Worm (Caenorhabditis elegans) whole organism, L3 larva: ENCODE measurements around the gene acbp-5.
A peak's percentile ranks its signal among the peaks of the same experiment; 100 is the strongest.

Experiments used
- ZK546.5 ChIP-seq: sonication (generic microtip); optimal IDR thresholded peaks from 2 replicates; lab custom pipeline; 2017; ENCODE audit warnings: missing biosample characterization, missing genetic modification characterization
- aly-2 ChIP-seq: fragments of 150-350 bp; optimal IDR thresholded peaks from 2 replicates; lab custom pipeline; 2014; ENCODE audit warnings: missing biosample characterization, missing genetic modification characterization
- ama-1 ChIP-seq: fragments of 150-350 bp; optimal IDR thresholded peaks from 2 replicates; lab custom pipeline; 2018
- ceh-16 ChIP-seq: sonication (generic microtip); optimal IDR thresholded peaks from 2 replicates; lab custom pipeline; 2017; ENCODE audit warnings: missing biosample characterization, missing genetic modification characterization
- ceh-82 ChIP-seq: fragments of 150-350 bp; optimal IDR thresholded peaks from 2 replicates; lab custom pipeline; 2014; ENCODE audit warnings: missing biosample characterization, missing genetic modification characterization
- ceh-9 ChIP-seq: sonication (generic microtip); optimal IDR thresholded peaks from 2 replicates; lab custom pipeline; 2018; ENCODE audit warnings: missing biosample characterization, missing genetic modification characterization
- daf-12 ChIP-seq: fragments of 150-350 bp; optimal IDR thresholded peaks from 2 replicates; lab custom pipeline; 2014; ENCODE audit warnings: missing biosample characterization, missing genetic modification reagents, missing genetic modification characterization
- egl-27 ChIP-seq: sonication (generic microtip); optimal IDR thresholded peaks from 4 replicates; lab custom pipeline; 2017; ENCODE audit warnings: missing biosample characterization, missing genetic modification reagents, missing genetic modification characterization
- egl-5 ChIP-seq: fragments of 150-350 bp; optimal IDR thresholded peaks from 2 replicates; lab custom pipeline; 2017; ENCODE audit warnings: missing biosample characterization, missing genetic modification reagents, missing genetic modification characterization, inconsistent platforms
- elt-1 ChIP-seq: fragments of 150-350 bp; optimal IDR thresholded peaks from 2 replicates; lab custom pipeline; 2014; ENCODE audit warnings: missing biosample characterization, missing genetic modification characterization
- elt-2 ChIP-seq: sonication (generic microtip); optimal IDR thresholded peaks from 2 replicates; lab custom pipeline; 2016; ENCODE audit warnings: missing genetic modification reagents, mild to moderate bottlenecking, missing genetic modification characterization, missing compliant biosample characterization
- elt-3 ChIP-seq, 3 experiments: fragments of 150-350 bp in 1 of 3; sonication (generic microtip) in 2 of 3; optimal IDR thresholded peaks; 2 replicates in 2 of 3; 4 replicates in 1 of 3; lab custom pipeline; 2014 to 2017; ENCODE audit warnings: missing biosample characterization in 3 of 3, missing genetic modification characterization in 3 of 3
- eor-1 ChIP-seq, 2 experiments: fragments of 150-350 bp; optimal IDR thresholded peaks; 2 replicates each; lab custom pipeline; 2014 to 2018; ENCODE audit warnings: missing biosample characterization in 2 of 2, missing genetic modification characterization in 2 of 2
- fkh-2 ChIP-seq: fragments of 150-350 bp; optimal IDR thresholded peaks from 2 replicates; lab custom pipeline; 2014; ENCODE audit warnings: missing biosample characterization, missing genetic modification reagents, missing genetic modification characterization
- fos-1 ChIP-seq: fragments of 150-350 bp; optimal IDR thresholded peaks from 2 replicates; lab custom pipeline; 2014; ENCODE audit warnings: missing biosample characterization, missing genetic modification characterization
- jun-1 ChIP-seq: fragments of 150-350 bp; optimal IDR thresholded peaks from 2 replicates; lab custom pipeline; 2014; ENCODE audit warnings: missing biosample characterization, missing genetic modification reagents, missing genetic modification characterization
- mml-1 ChIP-seq: fragments of 150-350 bp; sonication (generic microtip); optimal IDR thresholded peaks from 3 replicates; lab custom pipeline; 2014; ENCODE audit warnings: missing biosample characterization, missing genetic modification characterization
- nfya-1 ChIP-seq: sonication (generic microtip); optimal IDR thresholded peaks from 2 replicates; lab custom pipeline; 2017; ENCODE audit warnings: missing genetic modification characterization, mild to moderate bottlenecking, missing compliant biosample characterization, antibody characterized with exemption, moderate library complexity; ENCODE audit not compliant: insufficient read depth
- nhr-11 ChIP-seq: fragments of 150-350 bp; optimal IDR thresholded peaks from 2 replicates; lab custom pipeline; 2014; ENCODE audit warnings: missing biosample characterization, missing genetic modification characterization
- nhr-12 ChIP-seq: fragments of 150-350 bp; optimal IDR thresholded peaks from 2 replicates; lab custom pipeline; 2014; ENCODE audit warnings: missing biosample characterization, missing genetic modification characterization
- nhr-23 ChIP-seq: fragments of 150-350 bp; optimal IDR thresholded peaks from 2 replicates; lab custom pipeline; 2014; ENCODE audit warnings: missing biosample characterization, missing genetic modification reagents, missing genetic modification characterization
- nhr-237 ChIP-seq: fragments of 150-350 bp; optimal IDR thresholded peaks from 2 replicates; lab custom pipeline; 2014; ENCODE audit warnings: missing biosample characterization, missing genetic modification characterization
- nhr-25 ChIP-seq: sonication (generic microtip); optimal IDR thresholded peaks from 2 replicates; lab custom pipeline; 2017; ENCODE audit warnings: missing biosample characterization, missing genetic modification characterization
- nhr-28 ChIP-seq: fragments of 150-350 bp; optimal IDR thresholded peaks from 2 replicates; lab custom pipeline; 2014; ENCODE audit warnings: missing biosample characterization, missing genetic modification characterization
- nhr-43 ChIP-seq: sonication (generic microtip); optimal IDR thresholded peaks from 2 replicates; lab custom pipeline; 2016; ENCODE audit warnings: mild to moderate bottlenecking, missing genetic modification characterization, missing compliant biosample characterization; ENCODE audit not compliant: poor library complexity, severe bottlenecking
- nhr-67 ChIP-seq: fragments of 150-350 bp; optimal IDR thresholded peaks from 2 replicates; lab custom pipeline; 2014; ENCODE audit warnings: missing biosample characterization, missing genetic modification characterization
- nhr-76 ChIP-seq: fragments of 150-350 bp; sonication (generic microtip); optimal IDR thresholded peaks from 5 replicates; lab custom pipeline; 2014; ENCODE audit warnings: missing biosample characterization, missing genetic modification characterization
- nhr-77 ChIP-seq: fragments of 150-350 bp; optimal IDR thresholded peaks from 2 replicates; lab custom pipeline; 2014; ENCODE audit warnings: missing biosample characterization, missing genetic modification characterization
- pha-4 ChIP-seq: fragments of 150-350 bp; optimal IDR thresholded peaks from 2 replicates; lab custom pipeline; 2014; ENCODE audit warnings: missing biosample characterization, missing genetic modification reagents, missing genetic modification characterization
- pqm-1 ChIP-seq: fragments of 150-350 bp; optimal IDR thresholded peaks from 2 replicates; lab custom pipeline; 2017; ENCODE audit warnings: missing biosample characterization, missing genetic modification characterization, inconsistent platforms
- sea-2 ChIP-seq: fragments of 150-350 bp; sonication (generic microtip); optimal IDR thresholded peaks from 4 replicates; lab custom pipeline; 2014; ENCODE audit warnings: missing biosample characterization, missing genetic modification reagents, missing genetic modification characterization
- skn-1 ChIP-seq: fragments of 150-350 bp; optimal IDR thresholded peaks from 2 replicates; lab custom pipeline; 2014; ENCODE audit warnings: missing biosample characterization, missing genetic modification characterization
- snpc-4 ChIP-seq: fragments of 150-350 bp; optimal IDR thresholded peaks from 2 replicates; lab custom pipeline; 2014; ENCODE audit warnings: missing biosample characterization, missing genetic modification characterization
- unc-39 ChIP-seq: sonication (generic microtip); optimal IDR thresholded peaks from 4 replicates; lab custom pipeline; 2017; ENCODE audit warnings: missing biosample characterization, missing genetic modification characterization
- zag-1 ChIP-seq: fragments of 150-350 bp; optimal IDR thresholded peaks from 2 replicates; lab custom pipeline; 2014; ENCODE audit warnings: missing biosample characterization, missing genetic modification characterization
- ztf-4 ChIP-seq: fragments of 150-350 bp; optimal IDR thresholded peaks from 2 replicates; lab custom pipeline; 2014; ENCODE audit warnings: missing biosample characterization, missing genetic modification characterization

acbp-5 gene

DNA sequence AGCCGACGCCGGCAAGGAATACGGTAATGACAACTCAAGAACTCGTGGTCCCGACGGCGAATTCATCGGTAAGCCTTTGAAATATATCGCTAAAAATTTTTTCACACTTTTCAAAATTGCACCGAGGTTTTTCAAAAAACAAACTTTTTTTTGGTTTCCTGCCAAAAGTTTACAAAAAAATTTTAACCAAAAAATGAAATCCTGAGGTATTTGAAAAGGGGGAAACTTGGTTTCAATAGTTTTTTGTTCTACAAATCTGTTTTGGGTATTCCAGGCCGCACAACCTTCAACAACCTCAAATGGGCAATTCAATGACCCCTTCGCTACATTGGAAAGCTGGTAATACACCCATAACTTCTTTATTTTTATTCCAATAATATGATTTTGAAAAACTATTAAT, 40.5 kb upstream of the acbp-5 start:
- TF ChIP-seq nhr-12 (tag; lab: Kevin White, UChicago) (no peak), unc-39 (tag; lab: Kevin White, UChicago) (no peak), ceh-82 (no peak), nhr-23 (no peak), ama-1 (no peak), elt-1 (tag; lab: Kevin White, UChicago) (no peak), ceh-9 (tag; lab: Kevin White, UChicago) (no peak), jun-1 (no peak), zag-1 (tag; lab: Kevin White, UChicago) (no peak), nfya-1 (tag; lab: Kevin White, UChicago) (no peak), mml-1 (tag; lab: Kevin White, UChicago) (no peak), elt-2 (tag; lab: Kevin White, UChicago) (no peak), daf-12 (no peak), nhr-67 (tag; lab: Kevin White, UChicago) (no peak), skn-1 (tag; lab: Kevin White, UChicago) (no peak), ceh-16 (tag; lab: Kevin White, UChicago) (no peak)
- TF ChIP-seq, all 47 proteins: peak for 0

ce11 chrIII:13678761-13679495, 37.4 kb upstream of the acbp-5 start, which contains the start of gene sid-2:
TSS of gene sid-2 (plus strand) at chrIII:13679445.
- no peak for TF ChIP-seq nhr-237 (tag; lab: Kevin White, UChicago)
- peak; percentile 78 for TF ChIP-seq elt-2 (tag; lab: Kevin White, UChicago)
- peak; percentile 39 for TF ChIP-seq pha-4 (tag; lab: Kevin White, UChicago)
- peak; percentile 57 for TF ChIP-seq pqm-1 (tag; lab: Kevin White, UChicago)
- no peak for TF ChIP-seq aly-2 (tag; lab: Kevin White, UChicago)
- no peak for TF ChIP-seq elt-3 (tag; optimal IDR thresholded peaks at IDR 0.05; lab: Kevin White, UChicago)
- TF ChIP-seq, all 47 proteins: peak for 3

DNA sequence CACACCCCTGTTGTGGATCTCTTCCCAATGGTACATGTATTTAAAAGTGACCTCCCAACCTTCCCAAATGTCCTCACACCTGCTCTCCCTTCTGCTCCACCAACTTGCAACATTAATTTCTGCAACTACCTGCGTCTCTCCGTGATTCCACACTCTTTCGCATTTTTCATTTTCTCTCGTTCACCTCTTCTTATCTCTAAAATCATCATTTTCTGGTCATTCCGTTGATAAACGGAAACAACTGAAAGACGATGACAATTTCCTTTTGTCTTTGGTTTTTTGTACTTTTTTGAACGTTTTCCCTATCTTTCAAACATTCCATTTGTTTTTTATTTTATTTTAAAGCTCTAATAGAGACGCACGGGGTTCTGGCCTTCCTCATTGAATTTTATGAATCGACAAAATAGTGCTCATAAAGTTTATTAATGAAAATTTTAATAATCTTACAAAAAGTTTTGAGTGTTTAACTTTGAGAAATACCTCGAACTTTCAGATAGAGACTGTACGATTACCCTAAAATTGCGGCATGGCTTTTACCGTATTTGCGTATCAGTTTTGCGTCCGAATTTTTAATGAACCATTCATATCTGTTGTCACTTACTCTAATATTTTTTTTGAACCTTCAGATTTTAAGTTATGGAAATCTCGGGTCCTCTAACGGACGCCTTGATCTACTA, 31.3 kb upstream of the acbp-5 start, which contains the start of gene aqp-11:
Gene aqp-11, plus strand, starts transcription at position 627 of the 677 bp plus-strand sequence.
- TF ChIP-seq nhr-43 (tag; lab: Kevin White, UChicago) (no peak), unc-39 (tag; lab: Kevin White, UChicago) (no peak), elt-2 (tag; lab: Kevin White, UChicago) (peak; percentile 71), fos-1 (tag; lab: Kevin White, UChicago) (no peak), nhr-11 (no peak), ceh-9 (tag; lab: Kevin White, UChicago) (no peak), nhr-25 (tag; lab: Kevin White, UChicago) (no peak), skn-1 (tag; lab: Kevin White, UChicago) (peak; percentile 99), pqm-1 (tag; lab: Kevin White, UChicago) (peak; percentile 66), zag-1 (tag; lab: Kevin White, UChicago) (no peak), pha-4 (tag; lab: Kevin White, UChicago) (peak; percentile 19)
- TF ChIP-seq, all 47 proteins: peak for 4

ce11 chrIII:13669519-13669918, 28.0 kb upstream of the acbp-5 start:
- no peak for TF ChIP-seq sea-2 (GFP tag; lab: Kevin White, UChicago)
- no peak for TF ChIP-seq zag-1 (tag; lab: Kevin White, UChicago)
- TF ChIP-seq nhr-76, result no peak
- TF ChIP-seq snpc-4 (tag; lab: Kevin White, UChicago), result no peak
- TF ChIP-seq ZK546.5 (tag; lab: Kevin White, UChicago), result no peak
- TF ChIP-seq fkh-2 (tag; lab: Kevin White, UChicago), result no peak
- no peak for TF ChIP-seq jun-1
- TF ChIP-seq egl-5, result no peak
- TF ChIP-seq fos-1 (tag; lab: Kevin White, UChicago), result no peak
- TF ChIP-seq nhr-11, result no peak

- no peak for TF ChIP-seq zag-1 (tag; lab: Kevin White, UChicago)
- TF ChIP-seq nhr-28 (tag; lab: Kevin White, UChicago), result no peak
- TF ChIP-seq nhr-77 (tag; lab: Kevin White, UChicago), result no peak
- no peak for TF ChIP-seq elt-3 (tag; optimal IDR thresholded peaks at IDR 0.05; lab: Kevin White, UChicago)
- TF ChIP-seq elt-1 (tag; lab: Kevin White, UChicago), result no peak
- TF ChIP-seq ztf-4 (tag; lab: Kevin White, UChicago), result no peak
- no peak for TF ChIP-seq pha-4 (tag; lab: Kevin White, UChicago)
- no peak for TF ChIP-seq nhr-23
- no peak for TF ChIP-seq eor-1 (tag; optimal IDR thresholded peaks at IDR 0.05; lab: Kevin White, UChicago)
- TF ChIP-seq nfya-1 (tag; lab: Kevin White, UChicago), result no peak
- no peak for TF ChIP-seq egl-27 (tag; lab: Kevin White, UChicago)
- TF ChIP-seq ceh-82, result no peak
Measured at ce11 chrIII:13667739-13668138, 26.3 kb upstream of the acbp-5 start, which contains the start of gene flp-15. TSS of gene flp-15 (minus strand) at chrIII:13667839.
